Worm (Caenorhabditis elegans): ENCODE measurements around the gene srw-4.

DNA sequence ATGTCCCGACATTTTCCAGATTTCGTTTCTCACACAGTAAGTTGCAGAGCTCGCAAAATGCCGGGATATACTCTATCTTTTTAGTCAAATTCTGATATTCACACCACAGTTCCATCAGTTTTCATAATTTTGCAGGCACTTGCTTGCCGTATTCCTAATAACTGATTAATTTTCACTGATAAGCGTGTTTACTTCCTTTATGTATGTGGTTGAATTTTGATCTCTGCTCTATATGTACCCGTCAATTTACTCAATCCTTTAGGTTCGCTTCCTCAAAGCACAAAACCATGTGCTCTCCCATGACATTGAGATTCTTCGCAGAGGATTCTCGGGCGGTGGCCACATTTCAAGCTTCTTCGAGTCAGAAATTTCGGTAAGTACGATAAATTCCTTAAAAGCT lies 7.0 kb downstream of the srw-4 start:
- TF ChIP-seq ceh-82 (tag; optimal IDR thresholded peaks at IDR 0.05), result no peak
- TF ChIP-seq nhr-25 (tag; optimal IDR thresholded peaks at IDR 0.05), result no peak
- TF ChIP-seq mdl-1 (tag; optimal IDR thresholded peaks at IDR 0.05), result no peak
